Worm (Caenorhabditis elegans) whole organism, young adult: ENCODE data around the gene spe-27.

Experiments used
- F52B5.7 ChIP-seq: sonication (generic microtip); optimal IDR thresholded peaks from 2 replicates; lab custom pipeline; 2016; ENCODE audit warnings: mild to moderate bottlenecking, missing genetic modification characterization, missing compliant biosample characterization
- Y56A3A.18 ChIP-seq: fragments of 200-800 bp; sonication (Bioruptor generic); IDR thresholded peaks from 2 replicates; pipeline ENCODE4 v1.3.6; 2022; ENCODE audit warnings: missing genetic modification reagents, missing genetic modification characterization, missing compliant biosample characterization
- ZK185.1 ChIP-seq: sonication (generic microtip); optimal IDR thresholded peaks from 2 replicates; lab custom pipeline; 2016; ENCODE audit warnings: mild to moderate bottlenecking, missing genetic modification characterization, missing compliant biosample characterization; ENCODE audit not compliant: poor library complexity, severe bottlenecking
- attf-3 ChIP-seq: fragments of 200-800 bp; sonication (Bioruptor generic); conservative IDR thresholded peaks from 2 replicates; pipeline ENCODE4 v1.3.6; 2022; ENCODE audit warnings: missing genetic modification reagents, missing genetic modification characterization, missing compliant biosample characterization
- attf-5 ChIP-seq: fragments of 200-800 bp; sonication (Bioruptor generic); optimal IDR thresholded peaks from 2 replicates; lab custom pipeline; 2018; ENCODE audit warnings: mild to moderate bottlenecking, missing genetic modification characterization, missing compliant biosample characterization
- cebp-1 ChIP-seq, 2 experiments: fragments of 200-800 bp in 1 of 2; sonication (Bioruptor generic) in 1 of 2; sonication (generic microtip) in 1 of 2; IDR thresholded peaks in 1 of 2; optimal IDR thresholded peaks in 1 of 2; 2 replicates each; pipeline versions ENCODE4 v1.3.6 to Lab custom; 2017 to 2022; ENCODE audit warnings: missing compliant biosample characterization in 2 of 2, missing genetic modification characterization in 2 of 2, mild to moderate bottlenecking in 1 of 2, missing genetic modification reagents in 1 of 2, moderate library complexity in 1 of 2
- dpl-1 ChIP-seq: fragments of 150-350 bp; optimal IDR thresholded peaks from 2 replicates; lab custom pipeline; 2014; ENCODE audit warnings: missing biosample characterization, missing genetic modification reagents, missing genetic modification characterization
- hmg-1.2 ChIP-seq: fragments of 200-800 bp; sonication (Bioruptor generic); IDR thresholded peaks from 2 replicates; pipeline ENCODE4 v1.3.6; 2022; ENCODE audit warnings: missing genetic modification reagents, missing genetic modification characterization, missing compliant biosample characterization
- lin-40 ChIP-seq: sonication (generic microtip); optimal IDR thresholded peaks from 2 replicates; lab custom pipeline; 2016; ENCODE audit warnings: missing genetic modification characterization, mild to moderate bottlenecking, missing compliant biosample characterization, missing genotype, missing genetic modification reagents
- nfya-1 ChIP-seq: sonication (generic microtip); optimal IDR thresholded peaks from 2 replicates; lab custom pipeline; 2017; ENCODE audit warnings: antibody characterized with exemption, missing compliant biosample characterization, missing genetic modification characterization, borderline replicate concordance; ENCODE audit not compliant: insufficient read depth
- nhr-80 ChIP-seq: sonication (generic microtip); optimal IDR thresholded peaks from 2 replicates; lab custom pipeline; 2016; ENCODE audit warnings: missing genetic modification characterization, missing compliant biosample characterization
- snpc-4 ChIP-seq, 5 experiments: fragments of 150-350 bp in 1 of 5; sonication (generic microtip) in 4 of 5; optimal IDR thresholded peaks; 2 replicates each; lab custom pipeline; 2014 to 2018; ENCODE audit warnings: missing genetic modification characterization in 5 of 5, missing biosample characterization in 3 of 5, antibody characterized with exemption in 2 of 5, mild to moderate bottlenecking in 2 of 5, missing compliant biosample characterization in 2 of 5, missing genotype in 2 of 5, moderate library complexity in 2 of 5, missing genetic modification reagents in 1 of 5
- tbp1 ChIP-seq: fragments of 200-800 bp; sonication (Bioruptor generic); optimal IDR thresholded peaks from 2 replicates; lab custom pipeline; 2018; ENCODE audit warnings: mild to moderate bottlenecking, missing genetic modification characterization, missing compliant biosample characterization
- xnd-1 ChIP-seq: sonication (generic microtip); optimal IDR thresholded peaks from 2 replicates; lab custom pipeline; 2016; ENCODE audit warnings: missing genotype, missing genetic modification reagents, missing genetic modification characterization, missing compliant biosample characterization

The spe-27 gene

ce11 chrIV:5817459-5817858, 48.3 kb downstream of the spe-27 start:
- TF ChIP-seq cebp-1 (GFP tag; IDR thresholded peaks at IDR 0.05; lab: Robert Waterston, UW) (no peak), cebp-1 (tag; optimal IDR thresholded peaks at IDR 0.05; lab: Kevin White, UChicago) (peak; percentile 50), snpc-4 (GFP tag; optimal IDR thresholded peaks at IDR 0.05; lab: Kevin White, UChicago) (no peak), snpc-4 (tag; optimal IDR thresholded peaks at IDR 0.05; lab: Kevin White, UChicago) (peak in 1 of 4 experiments; percentile 16), Y56A3A.18 (0 out of 2 replicates have a peak, but pooled peaks have one; percentile 66), F52B5.7 (tag; lab: Kevin White, UChicago) (no peak), ZK185.1 (peak; percentile 3), attf-3 (no peak), tbp1 (GFP tag; lab: Kevin White, UChicago) (peak; percentile 13), xnd-1 (tag; lab: Kevin White, UChicago) (no peak), attf-5 (GFP tag; lab: Kevin White, UChicago) (peak; percentile 18), lin-40 (tag; lab: Kevin White, UChicago) (peak; percentile 18), hmg-1.2 (GFP tag; lab: Robert Waterston, UW) (peak; percentile 97), dpl-1 (GFP tag; lab: Kevin White, UChicago) (no peak), nhr-80 (tag; lab: Kevin White, UChicago) (peak; percentile 88)

- no peak for TF ChIP-seq nfya-1
- TF ChIP-seq cebp-1 (GFP tag; IDR thresholded peaks at IDR 0.05; lab: Robert Waterston, UW), result peak; percentile 43; the same call in 1 of the 2 replicates
- TF ChIP-seq cebp-1 (tag; optimal IDR thresholded peaks at IDR 0.05; lab: Kevin White, UChicago), result peak; percentile 84
Measured at ce11 chrIV:5816466-5816865, 49.3 kb downstream of the spe-27 start.
